Worm (Caenorhabditis elegans) whole organism, L1 larva: Measurements from ENCODE around the gene tyr-6.

Experiments
- aly-2 ChIP-seq: fragments of 150-350 bp; optimal IDR thresholded peaks from 2 replicates; lab custom pipeline; 2014; ENCODE audit warnings: missing biosample characterization, missing genetic modification characterization
- mab-9 ChIP-seq: fragments of 200-800 bp; sonication (Bioruptor generic); IDR thresholded peaks from 2 replicates; pipeline ENCODE4 v1.3.6; 2022; ENCODE audit warnings: missing genetic modification reagents, missing genetic modification characterization, missing compliant biosample characterization
- mdl-1 ChIP-seq, 2 experiments: fragments of 150-350 bp; optimal IDR thresholded peaks; 2 replicates each; lab custom pipeline; 2014 to 2017; ENCODE audit warnings: missing biosample characterization in 2 of 2, missing genetic modification characterization in 2 of 2, inconsistent platforms in 1 of 2
- nhr-84 ChIP-seq: sonication (generic microtip); optimal IDR thresholded peaks from 2 replicates; lab custom pipeline; 2017; ENCODE audit warnings: missing biosample characterization, missing genetic modification characterization
- skn-1 ChIP-seq: fragments of 150-350 bp; optimal IDR thresholded peaks from 2 replicates; lab custom pipeline; 2014; ENCODE audit warnings: missing biosample characterization, missing genetic modification characterization
- unc-62 ChIP-seq: fragments of 150-350 bp; optimal IDR thresholded peaks from 2 replicates; lab custom pipeline; 2014; ENCODE audit warnings: missing biosample characterization, missing genetic modification reagents, missing genetic modification characterization

- TF ChIP-seq aly-2 (tag; lab: Kevin White, UChicago) (no peak), unc-62 (no peak), nhr-84 (tag; lab: Kevin White, UChicago) (no peak), skn-1 (tag; lab: Kevin White, UChicago) (no peak), mdl-1 (tag; optimal IDR thresholded peaks at IDR 0.05; lab: Kevin White, UChicago) (no peak), mab-9 (no peak)
Measured at ce11 chrIV:6433424-6433823, 46.9 kb upstream of the tyr-6 start.
